Fruit fly (Drosophila melanogaster) Kc167 (cell line): Measurements from ENCODE around the gene CG31740.

Experiments
- Myc ChIP-seq: fragments of >200 bp; optimal IDR thresholded peaks from 2 replicates; lab custom pipeline; 2017; ENCODE audit warnings: missing external identifiers
- Sin3A ChIP-seq: fragments of >200 bp; optimal IDR thresholded peaks from 2 replicates; lab custom pipeline; 2018; ENCODE audit warnings: missing external identifiers
- h ChIP-seq: fragments of >200 bp; optimal IDR thresholded peaks from 3 replicates; lab custom pipeline; 2018; ENCODE audit warnings: missing external identifiers
- insv ChIP-seq: fragments of >200 bp; optimal IDR thresholded peaks from 3 replicates; lab custom pipeline; 2018; ENCODE audit warnings: missing external identifiers
- psq ChIP-seq: fragments of >200 bp; optimal IDR thresholded peaks from 2 replicates; lab custom pipeline; 2017; ENCODE audit warnings: missing external identifiers
- ttk ChIP-seq: sonication (Bioruptor generic); optimal IDR thresholded peaks from 2 replicates; lab custom pipeline; 2017; ENCODE audit warnings: missing external identifiers

CG31740 gene

DNA sequence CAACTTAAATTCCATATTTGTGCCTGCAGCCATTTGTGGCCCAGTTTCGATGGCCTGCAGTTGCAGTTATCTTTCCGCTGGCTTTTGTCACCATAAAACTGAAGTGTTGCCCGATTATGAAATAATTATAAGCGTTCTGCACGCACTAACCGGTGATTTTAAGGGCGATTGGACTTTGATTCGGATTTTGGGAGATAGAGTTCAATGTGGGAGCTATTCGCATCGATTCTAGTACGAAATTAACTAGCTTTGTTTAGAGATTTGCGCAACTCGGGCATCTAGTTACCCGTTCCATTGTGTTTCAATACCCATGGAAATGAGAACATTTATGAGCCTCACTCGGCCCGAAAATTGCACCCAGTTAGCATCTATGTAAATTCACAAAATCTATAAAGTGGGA, 2.4 kb upstream of the CG31740 start, which contains the start of gene CG5693:
TSS of gene CG5693 (plus strand) at position 301 of the 400 bp plus-strand sequence.
- TF ChIP-seq ttk (lab: Kevin White, UChicago) (no peak), Myc (lab: Kevin White, UChicago) (no peak), insv (no peak), psq (lab: Kevin White, UChicago) (no peak), h (lab: Kevin White, UChicago) (no peak), Sin3A (lab: Kevin White, UChicago) (no peak)

DNA sequence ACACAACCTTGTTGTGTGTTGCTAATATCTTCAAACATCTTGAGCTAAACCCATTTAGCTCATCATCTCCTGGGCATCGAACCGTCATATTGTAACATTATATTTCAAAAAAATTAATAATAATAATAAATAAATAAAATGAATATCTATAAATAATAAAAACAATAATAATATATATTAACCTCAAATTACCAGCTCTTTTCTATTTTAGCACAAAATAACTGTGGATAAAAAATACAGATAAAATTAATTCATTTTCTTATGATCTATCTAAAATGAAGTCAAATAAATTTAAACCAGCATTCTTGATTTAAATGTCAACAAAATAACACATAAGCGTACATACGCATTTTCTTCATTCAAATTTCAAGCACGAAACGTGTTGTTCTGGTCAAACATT, 1.7 kb upstream of the CG31740 start, which contains the start of gene CG42659:
TSS of gene CG42659 (plus strand) at position 301 of the 400 bp plus-strand sequence.
- no peak for TF ChIP-seq psq (lab: Kevin White, UChicago)
- no peak for TF ChIP-seq insv
- TF ChIP-seq Myc (lab: Kevin White, UChicago), result no peak
- TF ChIP-seq h (lab: Kevin White, UChicago), result no peak

DNA sequence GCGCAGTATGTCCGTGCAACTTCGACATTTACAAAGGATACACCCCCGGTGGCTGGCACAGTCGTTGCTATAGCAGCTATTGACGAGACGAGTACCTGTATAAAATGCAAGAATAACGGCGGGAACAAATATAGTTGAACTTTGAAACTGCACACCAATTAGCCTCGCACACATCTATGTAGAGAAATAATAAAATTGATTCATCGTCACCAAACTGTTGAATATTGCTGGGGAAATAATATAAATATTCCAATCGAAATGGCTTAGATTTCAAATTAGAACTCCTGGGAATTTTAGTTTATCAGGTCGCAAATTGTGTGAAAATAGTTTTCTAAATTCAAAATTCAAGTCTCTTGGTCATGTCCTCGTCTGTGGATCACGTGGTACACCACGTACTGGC, 1.1 kb upstream of the CG31740 start, which contains the start of the genes CG42634 and CG42635:
TSS of gene CG42634 (plus strand) at position 301 of the 400 bp plus-strand sequence.
TSS of gene CG42635 (plus strand) at position 301 of the 400 bp plus-strand sequence.
- TF ChIP-seq psq (lab: Kevin White, UChicago), result no peak
- TF ChIP-seq insv, result no peak
- TF ChIP-seq Myc (lab: Kevin White, UChicago), result no peak
- no peak for TF ChIP-seq ttk (lab: Kevin White, UChicago)
- no peak for TF ChIP-seq h (lab: Kevin White, UChicago)
- TF ChIP-seq Sin3A (lab: Kevin White, UChicago), result no peak

DNA sequence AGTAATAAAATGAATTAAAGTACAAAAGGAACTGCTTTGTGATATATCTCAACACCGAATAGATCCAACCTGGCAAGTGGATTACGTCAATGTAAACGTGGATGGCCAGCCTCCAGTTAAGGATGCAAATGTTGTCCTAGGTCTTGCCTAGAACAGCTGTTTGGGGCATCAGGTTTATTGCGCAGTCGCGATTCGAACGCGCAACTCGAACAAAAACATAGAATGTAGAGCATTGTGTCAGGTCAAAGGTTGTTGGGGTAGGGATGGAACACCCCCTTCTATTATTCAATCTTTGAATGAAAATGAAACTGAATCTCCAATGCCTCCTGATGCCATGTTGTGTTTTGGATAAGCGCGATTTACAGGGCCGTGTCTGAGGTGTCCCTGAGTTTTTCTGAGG, 919 bp downstream of the CG31740 start:
- TF ChIP-seq Myc (lab: Kevin White, UChicago), result no peak
- TF ChIP-seq h (lab: Kevin White, UChicago), result no peak
- no peak for TF ChIP-seq insv
- no peak for TF ChIP-seq ttk (lab: Kevin White, UChicago)
- TF ChIP-seq Sin3A (lab: Kevin White, UChicago), result no peak
- TF ChIP-seq psq (lab: Kevin White, UChicago), result no peak

DNA sequence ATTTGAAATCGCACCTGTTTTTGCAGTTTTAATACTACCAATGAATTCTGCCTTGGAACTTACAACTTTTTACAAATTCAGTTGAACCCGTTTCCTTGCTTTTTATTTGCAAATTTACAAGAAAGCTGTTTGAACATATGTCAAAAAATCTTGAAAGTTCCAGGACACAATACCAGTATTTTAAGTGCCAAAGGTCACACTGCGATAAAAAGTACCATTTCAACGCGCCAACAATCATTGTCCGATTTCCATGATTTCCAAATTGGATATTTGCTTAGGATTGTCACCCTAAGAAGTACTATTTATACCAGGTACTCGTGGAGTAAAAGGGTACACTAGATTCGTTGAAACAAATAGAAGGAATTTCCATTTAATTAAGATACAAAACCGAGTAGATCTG, 2.6 kb downstream of the CG31740 start, which contains the start of gene elfless:
TSS of gene elfless (minus strand) at position 101 of the 400 bp plus-strand sequence.
- TF ChIP-seq Sin3A (lab: Kevin White, UChicago) (no peak), Myc (lab: Kevin White, UChicago) (no peak), h (lab: Kevin White, UChicago) (no peak), insv (no peak), ttk (lab: Kevin White, UChicago) (no peak), psq (lab: Kevin White, UChicago) (no peak)

DNA sequence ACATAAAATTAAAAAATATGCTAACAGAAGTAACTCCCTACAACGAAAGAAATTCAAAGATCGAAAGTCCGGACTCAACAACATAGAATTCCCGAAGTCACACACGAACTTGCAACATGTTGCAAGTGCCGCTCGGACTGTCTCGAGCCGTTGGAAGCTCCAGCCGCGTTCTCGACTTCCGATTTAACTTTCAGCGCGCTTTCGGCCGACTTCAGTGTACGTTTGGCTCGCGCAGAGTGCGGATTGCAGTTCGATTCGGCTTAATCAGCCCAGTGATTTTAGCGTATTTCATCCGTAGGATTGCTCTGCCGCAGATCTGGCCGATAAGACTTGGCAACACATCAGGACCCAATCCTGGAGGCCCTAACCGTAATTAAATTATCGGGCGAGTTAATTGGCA, 3.4 kb downstream of the CG31740 start, which contains the start of gene rdo:
TSS of gene rdo (plus strand) at position 213 of the 400 bp plus-strand sequence.
- TF ChIP-seq Myc (lab: Kevin White, UChicago), result no peak
- TF ChIP-seq ttk (lab: Kevin White, UChicago), result no peak
- TF ChIP-seq Sin3A (lab: Kevin White, UChicago), result no peak
- no peak for TF ChIP-seq psq (lab: Kevin White, UChicago)
- no peak for TF ChIP-seq insv
- TF ChIP-seq h (lab: Kevin White, UChicago), result no peak

DNA sequence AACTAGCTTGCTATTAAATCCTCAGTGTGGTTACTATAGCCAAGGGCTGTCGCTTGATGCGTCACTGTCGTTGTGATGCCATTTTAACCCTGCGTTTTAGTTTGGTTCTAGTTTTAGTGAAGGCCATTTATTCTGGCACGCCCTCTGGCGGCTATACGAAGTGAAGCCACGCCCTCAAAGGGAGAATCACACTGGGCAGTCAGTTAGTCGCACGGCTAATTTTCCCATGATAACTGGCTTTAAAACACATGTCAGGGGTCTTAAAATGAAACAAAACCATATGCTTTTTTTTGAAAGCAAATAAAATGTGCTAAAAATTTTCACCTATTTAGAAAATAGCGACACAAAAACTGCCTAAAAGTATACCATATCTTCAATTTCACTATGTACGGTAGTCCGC, 24.0 kb downstream of the CG31740 start:
- TF ChIP-seq Myc (lab: Kevin White, UChicago) (no peak), ttk (lab: Kevin White, UChicago) (no peak), psq (lab: Kevin White, UChicago) (no peak), Sin3A (lab: Kevin White, UChicago) (no peak), insv (no peak), h (lab: Kevin White, UChicago) (no peak)
